Fruit fly (Drosophila melanogaster) whole organism, embryonic: ENCODE results near the gene Cpr23B.

ENCODE experiments used
- CG13296 ChIP-seq: fragments of 200-800 bp; sonication (Bioruptor generic); optimal IDR thresholded peaks from 3 replicates; lab custom pipeline; 2018; ENCODE audit warnings: missing biosample characterization, mild to moderate bottlenecking, missing genetic modification characterization
- CG14965 ChIP-seq: fragments of 200-800 bp; sonication (Bioruptor generic); optimal IDR thresholded peaks from 2 replicates; lab custom pipeline; 2016; ENCODE audit warnings: missing biosample characterization, missing genetic modification characterization, borderline replicate concordance
- CG1647 ChIP-seq: fragments of 200-800 bp; sonication (Bioruptor generic); optimal IDR thresholded peaks from 3 replicates; lab custom pipeline; 2016; ENCODE audit warnings: missing biosample characterization, missing genetic modification characterization
- CG17359 ChIP-seq: fragments of 200-800 bp; sonication (Bioruptor generic); optimal IDR thresholded peaks from 3 replicates; lab custom pipeline; 2018; ENCODE audit warnings: missing biosample characterization, mild to moderate bottlenecking, missing genetic modification characterization, moderate library complexity
- CG2129 ChIP-seq: fragments of 200-800 bp; sonication (Bioruptor generic); IDR thresholded peaks from 2 replicates; pipeline ENCODE4 v1.3.6; 2022; ENCODE audit warnings: missing biosample characterization, missing genetic modification characterization; ENCODE audit not compliant: partially characterized antibody
- CG30403 ChIP-seq: fragments of 200-800 bp; sonication (Bioruptor generic); optimal IDR thresholded peaks from 3 replicates; lab custom pipeline; 2016; ENCODE audit warnings: missing biosample characterization, missing genetic modification characterization
- CG6791 ChIP-seq: fragments of 200-800 bp; sonication (Bioruptor generic); IDR thresholded peaks from 3 replicates; pipeline ENCODE4 v1.3.6; 2022; ENCODE audit warnings: missing biosample characterization, missing genetic modification characterization; ENCODE audit not compliant: partially characterized antibody
- Camta ChIP-seq: fragments of 200-800 bp; sonication (Bioruptor generic); optimal IDR thresholded peaks from 2 replicates; lab custom pipeline; 2016; ENCODE audit warnings: missing biosample characterization, missing genetic modification characterization
- CkIIα-i1 ChIP-seq: fragments of 200-800 bp; sonication (Bioruptor generic); IDR thresholded peaks from 2 replicates; pipeline ENCODE4 v1.3.6; 2022; ENCODE audit warnings: missing biosample characterization, missing genetic modification characterization
- Doc3 ChIP-seq: fragments of 200-800 bp; sonication (Bioruptor generic); IDR thresholded peaks from 3 replicates; pipeline ENCODE4 v1.3.6; 2022; ENCODE audit warnings: missing biosample characterization, missing genetic modification characterization; ENCODE audit not compliant: partially characterized antibody
- Drgx ChIP-seq: fragments of 200-800 bp; sonication (Bioruptor generic); IDR thresholded peaks from 2 replicates; pipeline ENCODE4 v1.3.6; 2022; ENCODE audit warnings: missing biosample characterization, missing genetic modification characterization
- H15 ChIP-seq: fragments of 200-800 bp; sonication (Bioruptor generic); IDR thresholded peaks from 3 replicates; pipeline ENCODE4 v1.3.6; 2022; ENCODE audit warnings: missing biosample characterization, missing genetic modification characterization
- Hr39 ChIP-seq: fragments of >200 bp; optimal IDR thresholded peaks from 2 replicates; lab custom pipeline; 2017
- Lhr ChIP-seq: fragments of 200-800 bp; sonication (Bioruptor generic); optimal IDR thresholded peaks from 3 replicates; lab custom pipeline; 2017; ENCODE audit warnings: mild to moderate bottlenecking, missing biosample characterization, missing genetic modification reagents, missing genetic modification characterization
- Mrtf ChIP-seq: fragments of 200-800 bp; sonication (Bioruptor generic); IDR thresholded peaks from 3 replicates; pipeline ENCODE4 v1.3.6; 2022; ENCODE audit warnings: missing biosample characterization, missing genetic modification characterization
- Sox102F ChIP-seq: fragments of 200-800 bp; sonication (Bioruptor generic); optimal IDR thresholded peaks from 2 replicates; lab custom pipeline; 2018; ENCODE audit warnings: missing biosample characterization, mild to moderate bottlenecking, missing genetic modification characterization, moderate library complexity
- Ssrp ChIP-seq: fragments of 200-800 bp; sonication (Bioruptor generic); optimal IDR thresholded peaks from 2 replicates; lab custom pipeline; 2018; ENCODE audit warnings: missing biosample characterization, mild to moderate bottlenecking, missing genetic modification characterization, moderate library complexity
- Stat92E ChIP-seq, 3 experiments: fragments of >200 bp in 2 of 3; fragments of 200-800 bp in 1 of 3; sonication (Bioruptor generic) in 1 of 3; optimal IDR thresholded peaks; 2 replicates each; lab custom pipeline; 2017 to 2019; ENCODE audit warnings: missing biosample characterization in 3 of 3, missing genetic modification characterization in 3 of 3, mild to moderate bottlenecking in 1 of 3, moderate library complexity in 1 of 3
- Vsx1 ChIP-seq: fragments of 200-800 bp; sonication (Bioruptor generic); optimal IDR thresholded peaks from 2 replicates; lab custom pipeline; 2017; ENCODE audit warnings: missing biosample characterization, mild to moderate bottlenecking, missing genetic modification characterization, missing genetic modification reagents
- Xbp1 ChIP-seq: fragments of 200-800 bp; sonication (Bioruptor generic); optimal IDR thresholded peaks from 3 replicates; lab custom pipeline; 2016; ENCODE audit warnings: missing biosample characterization, mild to moderate bottlenecking, missing genetic modification characterization
- YL-1 ChIP-seq: fragments of 200-800 bp; sonication (Bioruptor generic); optimal IDR thresholded peaks from 3 replicates; lab custom pipeline; 2017; ENCODE audit warnings: missing biosample characterization, mild to moderate bottlenecking, missing genetic modification characterization
- az2 ChIP-seq: fragments of 200-800 bp; sonication (Bioruptor generic); optimal IDR thresholded peaks from 3 replicates; lab custom pipeline; 2016; ENCODE audit warnings: missing biosample characterization, missing genetic modification characterization
- crol ChIP-seq: fragments of 200-800 bp; sonication (Bioruptor generic); IDR thresholded peaks from 2 replicates; pipeline ENCODE4 v1.3.6; 2022; ENCODE audit warnings: missing biosample characterization, missing genetic modification characterization
- cwo ChIP-seq: fragments of 200-800 bp; sonication (Bioruptor generic); optimal IDR thresholded peaks from 3 replicates; lab custom pipeline; 2017; ENCODE audit warnings: missing biosample characterization, missing genetic modification characterization, mild to moderate bottlenecking, moderate library complexity, missing genetic modification reagents
- ewg ChIP-seq: fragments of 200-800 bp; sonication (Bioruptor generic); optimal IDR thresholded peaks from 3 replicates; lab custom pipeline; 2017; ENCODE audit warnings: mild to moderate bottlenecking, missing biosample characterization, missing genetic modification reagents, missing genetic modification characterization
- fru ChIP-seq: fragments of >200 bp; optimal IDR thresholded peaks from 2 replicates; lab custom pipeline; 2017
- kah ChIP-seq: fragments of 200-800 bp; sonication (Bioruptor generic); optimal IDR thresholded peaks from 2 replicates; lab custom pipeline; 2018; ENCODE audit warnings: missing biosample characterization, mild to moderate bottlenecking, missing genetic modification characterization
- knrl ChIP-seq: fragments of 200-800 bp; sonication (Bioruptor generic); IDR thresholded peaks from 3 replicates; pipeline ENCODE4 v1.3.6; 2022; ENCODE audit warnings: missing biosample characterization, missing genetic modification characterization; ENCODE audit not compliant: partially characterized antibody
- lov ChIP-seq, 2 experiments: fragments of 200-800 bp in 1 of 2; fragments of >200 bp in 1 of 2; sonication (Bioruptor generic) in 1 of 2; IDR thresholded peaks in 1 of 2; optimal IDR thresholded peaks in 1 of 2; 2 replicates in 1 of 2; 3 replicates in 1 of 2; pipeline versions ENCODE4 v1.3.6 to Lab custom; 2017 to 2022; ENCODE audit warnings: missing biosample characterization in 1 of 2, missing genetic modification characterization in 1 of 2
- pfk ChIP-seq: fragments of 200-800 bp; sonication (Bioruptor generic); optimal IDR thresholded peaks from 2 replicates; lab custom pipeline; 2018; ENCODE audit warnings: missing biosample characterization, mild to moderate bottlenecking, missing genetic modification characterization, moderate library complexity
- phol ChIP-seq: fragments of 200-800 bp; sonication (Bioruptor generic); optimal IDR thresholded peaks from 3 replicates; lab custom pipeline; 2018; ENCODE audit warnings: missing biosample characterization, mild to moderate bottlenecking, missing genetic modification characterization, moderate library complexity
- prd ChIP-seq, 3 experiments: fragments of >200 bp in 2 of 3; fragments of 200-800 bp in 1 of 3; sonication (Bioruptor generic) in 1 of 3; optimal IDR thresholded peaks in 2 of 3; IDR thresholded peaks in 1 of 3; 2 replicates in 2 of 3; 3 replicates in 1 of 3; pipeline versions ENCODE4 v1.3.6 to Lab custom; 2017 to 2022; ENCODE audit warnings: missing biosample characterization in 1 of 3, missing genetic modification characterization in 1 of 3
- rib ChIP-seq: fragments of 200-800 bp; sonication (Bioruptor generic); IDR thresholded peaks from 2 replicates; pipeline ENCODE4 v1.3.6; 2022; ENCODE audit warnings: missing biosample characterization, missing genetic modification characterization
- sens ChIP-seq: fragments of 200-800 bp; sonication (Bioruptor generic); peaks from one replicate; lab custom pipeline; 2016; ENCODE audit warnings: missing biosample characterization, missing genetic modification characterization

The Cpr23B gene

DNA sequence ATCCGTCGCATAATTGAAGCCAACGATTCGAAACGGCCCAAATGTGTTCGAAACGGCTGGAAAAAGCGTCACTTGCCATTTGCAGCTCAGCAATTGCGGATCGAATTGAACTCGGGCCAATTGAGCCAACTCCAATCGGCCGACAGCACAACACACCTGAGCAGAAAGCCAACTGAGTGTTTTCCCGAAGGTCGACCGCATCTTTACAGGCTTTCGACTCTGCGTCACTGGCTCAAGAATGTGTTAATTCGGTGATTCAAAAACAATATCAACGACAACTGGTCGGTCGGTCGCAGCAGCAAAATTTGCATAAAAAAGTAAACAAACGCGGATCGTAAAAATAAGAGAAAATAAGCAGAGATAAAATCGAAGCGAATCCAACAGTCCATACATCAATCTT, 2.1 kb downstream of the Cpr23B start (continued):
- TF ChIP-seq knrl (GFP tag; lab: Robert Waterston, UW) = no peak
- no peak for TF ChIP-seq pfk (GFP tag; lab: Kevin White, UChicago)
- TF ChIP-seq CkIIα-i1 = no peak
- no peak for TF ChIP-seq az2
- TF ChIP-seq, all 482 proteins: peak for 5

DNA sequence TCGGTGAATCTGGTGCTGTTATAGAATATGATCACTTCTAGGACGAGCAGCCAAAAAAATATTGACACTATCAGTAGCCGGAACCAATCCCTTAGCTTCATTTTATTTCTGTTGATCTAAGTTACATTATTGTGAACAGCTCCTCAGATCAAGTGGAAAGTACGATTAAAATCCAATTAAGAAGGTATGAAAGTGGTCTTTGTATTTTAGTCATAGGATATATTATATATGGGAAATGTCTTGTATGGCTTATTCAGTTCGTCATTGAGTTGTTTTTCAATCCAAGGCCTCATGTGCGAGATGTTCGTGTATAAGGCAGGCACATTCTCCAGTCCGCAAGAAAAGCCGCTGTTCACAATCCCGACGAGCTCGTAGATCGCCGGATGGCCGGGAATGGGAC, 6.2 kb downstream of the Cpr23B start, which contains the start of gene CG18558:
Gene CG18558 (minus strand): TSS at position 101 of the 400 bp plus-strand sequence.
- TF ChIP-seq YL-1 (no peak), Stat92E (GFP tag; optimal IDR thresholded peaks at IDR 0.05; lab: Kevin White, UChicago) (no peak), Camta (GFP tag; lab: Kevin White, UChicago) (no peak), phol (tag; lab: Kevin White, UChicago) (no peak), H15 (GFP tag; lab: Robert Waterston, UW) (no peak), crol (GFP tag; lab: Robert Waterston, UW) (no peak), Mrtf (GFP tag; lab: Robert Waterston, UW) (no peak), rib (GFP tag; lab: Robert Waterston, UW) (no peak), Vsx1 (GFP tag; lab: Kevin White, UChicago) (no peak)

DNA sequence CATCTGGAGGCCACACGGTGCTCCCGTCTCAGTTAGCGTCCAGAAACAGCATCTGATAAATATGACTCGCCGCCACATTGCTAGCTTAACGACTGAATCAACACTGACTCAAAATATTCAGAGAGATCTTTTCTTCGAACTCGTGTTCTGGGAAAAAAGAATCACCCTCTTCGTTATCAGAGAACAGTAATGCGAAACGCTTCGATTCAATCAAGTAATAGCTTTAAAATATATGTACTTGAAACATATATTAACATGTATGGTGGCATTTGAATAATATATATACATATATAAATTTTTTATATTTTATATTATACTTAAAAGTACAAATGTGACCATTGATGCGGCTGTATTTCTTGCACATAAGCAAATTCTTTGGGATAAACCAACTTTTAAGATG, 7.4 kb downstream of the Cpr23B start, which contains the start of gene CG18557:
Gene CG18557 (minus strand): TSS at position 101 of the 400 bp plus-strand sequence.
- TF ChIP-seq cwo (GFP tag; lab: Kevin White, UChicago) (no peak), CG17359 (no peak), Camta (GFP tag; lab: Kevin White, UChicago) (no peak), Doc3 (GFP tag; lab: Robert Waterston, UW) (no peak), Xbp1 (no peak), CG1647 (GFP tag; lab: Kevin White, UChicago) (no peak), prd (optimal IDR thresholded peaks at IDR 0.05; lab: Kevin White, UChicago) (no peak), prd (GFP tag; IDR thresholded peaks at IDR 0.05; lab: Robert Waterston, UW) (no peak), az2 (no peak), ewg (GFP tag; lab: Kevin White, UChicago) (no peak), kah (no peak), CG6791 (GFP tag; lab: Robert Waterston, UW) (no peak), CG30403 (GFP tag; lab: Kevin White, UChicago) (no peak), Lhr (GFP tag; lab: Kevin White, UChicago) (no peak)

DNA sequence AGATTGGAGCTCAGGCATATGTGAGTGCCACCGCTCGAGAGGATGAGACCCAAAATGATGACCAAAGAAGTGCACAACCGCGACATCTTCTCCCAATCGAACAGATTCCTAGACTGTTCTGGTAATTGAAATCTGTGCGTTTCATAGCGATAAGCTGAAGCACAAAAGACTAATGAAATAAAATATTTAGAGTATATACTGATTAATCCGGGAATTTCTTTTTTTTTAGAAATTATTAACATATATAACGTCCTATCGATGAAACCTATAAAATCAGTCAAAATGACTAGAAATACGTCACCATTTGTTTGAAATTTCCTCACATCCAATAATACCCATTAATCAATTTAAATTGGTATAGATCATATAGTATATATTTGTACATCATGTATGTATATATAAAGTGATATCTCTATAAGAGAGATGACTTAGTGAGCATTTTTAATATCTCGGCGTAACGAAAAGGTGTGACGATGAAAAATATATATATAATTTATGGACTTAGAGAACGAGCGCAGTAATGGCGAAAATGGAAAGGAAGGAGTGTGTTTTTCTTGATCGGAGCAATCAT, 9.0 kb downstream of the Cpr23B start, which contains the start of the genes CG3117 and CG2983:
Gene CG3117 (minus strand): TSS at position 101 of the 571 bp plus-strand sequence.
Gene CG2983 (plus strand): TSS at position 521 of the 571 bp plus-strand sequence.
- TF ChIP-seq Hr39 (lab: Kevin White, UChicago) = no peak
- TF ChIP-seq sens (GFP tag; lab: Kevin White, UChicago) = no peak
- no peak for TF ChIP-seq CG2129 (GFP tag; lab: Robert Waterston, UW)
- TF ChIP-seq, all 482 proteins: peak for 0

DNA sequence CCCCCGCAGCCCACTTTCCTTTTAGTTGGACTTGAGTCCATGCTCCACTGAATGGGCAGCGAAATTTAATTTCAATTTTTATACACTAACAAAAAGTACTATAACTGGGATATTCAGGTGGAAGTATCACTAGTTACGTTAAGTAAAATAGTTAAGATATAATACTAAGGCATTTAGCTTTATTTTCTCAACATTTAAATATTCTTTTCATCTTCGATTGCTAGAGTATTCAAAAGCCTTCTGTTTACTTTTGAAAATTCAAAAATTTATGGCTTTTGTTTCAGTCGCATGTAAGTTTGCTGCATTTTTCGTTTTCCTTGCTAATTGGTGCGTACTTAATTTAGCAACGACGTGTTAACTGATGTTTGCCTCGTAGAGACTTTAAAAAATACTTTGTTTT, 13.4 kb downstream of the Cpr23B start:
- TF ChIP-seq Drgx (GFP tag; lab: Robert Waterston, UW) (peak; percentile 40; the same call in 1 of the 2 replicates), fru (lab: Kevin White, UChicago) (no peak), Sox102F (GFP tag; lab: Kevin White, UChicago) (peak; percentile 8), CG14965 (GFP tag; lab: Kevin White, UChicago) (no peak), lov (optimal IDR thresholded peaks at IDR 0.05; lab: Kevin White, UChicago) (no peak), lov (GFP tag; IDR thresholded peaks at IDR 0.05; lab: Robert Waterston, UW) (no peak), CG13296 (GFP tag; lab: Kevin White, UChicago) (no peak), Ssrp (tag; lab: Kevin White, UChicago) (no peak)
